Fruit fly (Drosophila melanogaster) whole organism, wandering third instar larva: ENCODE results near the gene ast.

Source experiments
- fru ChIP-seq: fragments of 200-800 bp; sonication (Bioruptor generic); optimal IDR thresholded peaks from 3 replicates; lab custom pipeline; 2016; ENCODE audit warnings: missing biosample characterization, mild to moderate bottlenecking, missing genetic modification characterization
- jim ChIP-seq: fragments of 175-275, 200-325 bp; sonication (Bioruptor generic); optimal IDR thresholded peaks from 2 replicates; lab custom pipeline; 2016; ENCODE audit warnings: missing biosample characterization, mild to moderate bottlenecking, missing genetic modification characterization
- psq ChIP-seq: fragments of 200-800 bp; sonication (Bioruptor generic); optimal IDR thresholded peaks from 3 replicates; lab custom pipeline; 2017; ENCODE audit warnings: missing biosample characterization, mild to moderate bottlenecking, missing genetic modification characterization, moderate library complexity
- tai ChIP-seq: sonication (Bioruptor generic); optimal IDR thresholded peaks from 2 replicates; lab custom pipeline; 2016; ENCODE audit warnings: missing biosample characterization, missing genetic modification characterization

- TF ChIP-seq fru (GFP tag; lab: Kevin White, UChicago) (peak; percentile 13), psq (GFP tag; lab: Kevin White, UChicago) (no peak), jim (GFP tag; lab: Kevin White, UChicago) (no peak), tai (no peak)
Measured at dm6 chr2L:1102349-1102748, 24.6 kb downstream of the ast start, which contains the start of gene CG4629.
